Fruit fly (Drosophila melanogaster) whole organism, embryonic: ENCODE measurements around the gene brm.
A peak's percentile ranks its signal among the peaks of the same experiment; 100 is the strongest.

ENCODE experiments used
- Atf6 ChIP-seq: fragments of 200-800 bp; sonication (Bioruptor generic); IDR thresholded peaks from 2 replicates; pipeline ENCODE4 v1.3.6; 2022; ENCODE audit warnings: missing biosample characterization, missing genetic modification characterization
- Blimp-1 ChIP-seq: fragments of 200-800 bp; sonication (Bioruptor generic); optimal IDR thresholded peaks from 3 replicates; lab custom pipeline; 2018; ENCODE audit warnings: missing biosample characterization, missing genetic modification characterization, mild to moderate bottlenecking, moderate library complexity, missing genetic modification reagents
- CG11504 ChIP-seq: fragments of 200-800 bp; sonication (Bioruptor generic); optimal IDR thresholded peaks from 3 replicates; lab custom pipeline; 2019; ENCODE audit warnings: missing biosample characterization, mild to moderate bottlenecking, missing genetic modification characterization, moderate library complexity
- CG12659 ChIP-seq: fragments of 200-800 bp; sonication (Bioruptor generic); optimal IDR thresholded peaks from 3 replicates; lab custom pipeline; 2017; ENCODE audit warnings: mild to moderate bottlenecking, missing biosample characterization, missing genetic modification reagents, missing genetic modification characterization
- CG13123 ChIP-seq: fragments of 200-800 bp; sonication (Bioruptor generic); optimal IDR thresholded peaks from 2 replicates; lab custom pipeline; 2016; ENCODE audit warnings: missing biosample characterization, missing genetic modification characterization
- CG14050 ChIP-seq: fragments of 200-800 bp; sonication (Bioruptor generic); IDR thresholded peaks from 3 replicates; pipeline ENCODE4 v1.3.6; 2022; ENCODE audit warnings: missing biosample characterization, missing genetic modification characterization
- CG1603 ChIP-seq: fragments of 200-800 bp; sonication (Bioruptor generic); optimal IDR thresholded peaks from 2 replicates; lab custom pipeline; 2019; ENCODE audit warnings: missing biosample characterization, mild to moderate bottlenecking, missing genetic modification characterization, moderate library complexity
- CG17359 ChIP-seq: fragments of 200-800 bp; sonication (Bioruptor generic); optimal IDR thresholded peaks from 3 replicates; lab custom pipeline; 2018; ENCODE audit warnings: missing biosample characterization, mild to moderate bottlenecking, missing genetic modification characterization, moderate library complexity
- CG2678 ChIP-seq: fragments of 200-800 bp; sonication (Bioruptor generic); optimal IDR thresholded peaks from 3 replicates; lab custom pipeline; 2019; ENCODE audit warnings: missing biosample characterization, mild to moderate bottlenecking, missing genetic modification characterization, moderate library complexity
- CG4730 ChIP-seq: fragments of 200-800 bp; sonication (Bioruptor generic); IDR thresholded peaks from 2 replicates; pipeline ENCODE4 v1.3.6; 2022; ENCODE audit warnings: missing biosample characterization, missing genetic modification characterization
- CG5245 ChIP-seq: fragments of 200-800 bp; sonication (Bioruptor generic); optimal IDR thresholded peaks from 3 replicates; lab custom pipeline; 2016; ENCODE audit warnings: missing biosample characterization, missing genetic modification characterization
- CG6689 ChIP-seq: fragments of 200-800 bp; sonication (Bioruptor generic); IDR thresholded peaks from 2 replicates; pipeline ENCODE4 v1.3.6; 2022; ENCODE audit warnings: missing biosample characterization, missing genetic modification characterization
- CG7556 ChIP-seq: fragments of 200-800 bp; sonication (Bioruptor generic); optimal IDR thresholded peaks from 2 replicates; lab custom pipeline; 2017; ENCODE audit warnings: missing biosample characterization, mild to moderate bottlenecking, missing genetic modification characterization
- CG8290 ChIP-seq, 3 experiments: fragments of 200-800 bp; sonication (Bioruptor generic); optimal IDR thresholded peaks; 2 replicates each; lab custom pipeline; 2016 to 2019; ENCODE audit warnings: missing biosample characterization in 3 of 3, missing genetic modification characterization in 3 of 3, mild to moderate bottlenecking in 2 of 3, moderate library complexity in 1 of 3
- CG8388 ChIP-seq: fragments of 200-800 bp; sonication (Bioruptor generic); optimal IDR thresholded peaks from 2 replicates; lab custom pipeline; 2019; ENCODE audit warnings: missing biosample characterization, mild to moderate bottlenecking, missing genetic modification characterization, moderate library complexity
- CG9437 ChIP-seq: fragments of 200-800 bp; sonication (Bioruptor generic); optimal IDR thresholded peaks from 2 replicates; lab custom pipeline; 2018; ENCODE audit warnings: missing biosample characterization, mild to moderate bottlenecking, missing genetic modification characterization
- CG9817 ChIP-seq: fragments of 200-800 bp; sonication (Bioruptor generic); optimal IDR thresholded peaks from 2 replicates; lab custom pipeline; 2018; ENCODE audit warnings: missing biosample characterization, mild to moderate bottlenecking, missing genetic modification characterization, moderate library complexity
- CG9876 ChIP-seq: fragments of 200-800 bp; sonication (Bioruptor generic); optimal IDR thresholded peaks from 2 replicates; lab custom pipeline; 2016; ENCODE audit warnings: missing biosample characterization, missing genetic modification characterization
- D19B ChIP-seq: fragments of 200-800 bp; sonication (Bioruptor generic); optimal IDR thresholded peaks from 2 replicates; lab custom pipeline; 2017; ENCODE audit warnings: missing biosample characterization, mild to moderate bottlenecking, missing genetic modification characterization
- Ets65A ChIP-seq: fragments of 200-800 bp; sonication (Bioruptor generic); peaks from one replicate; lab custom pipeline; 2016; ENCODE audit warnings: missing biosample characterization, missing genetic modification characterization
- HLHmδ ChIP-seq: fragments of 200-800 bp; sonication (Bioruptor generic); optimal IDR thresholded peaks from 2 replicates; lab custom pipeline; 2018; ENCODE audit warnings: missing biosample characterization, mild to moderate bottlenecking, missing genetic modification characterization, moderate library complexity
- Hr3 ChIP-seq: fragments of 200-800 bp; sonication (Bioruptor generic); optimal IDR thresholded peaks from 3 replicates; lab custom pipeline; 2016; ENCODE audit warnings: missing biosample characterization, missing genetic modification characterization
- Med ChIP-seq: fragments of 200-800 bp; sonication (Bioruptor generic); peaks from one replicate; lab custom pipeline; 2016; ENCODE audit warnings: missing biosample characterization, missing genetic modification characterization, mild to moderate bottlenecking, inconsistent platforms, moderate library complexity
- Mes4 ChIP-seq: fragments of 200-800 bp; sonication (Bioruptor generic); optimal IDR thresholded peaks from 2 replicates; lab custom pipeline; 2016; ENCODE audit warnings: missing biosample characterization, missing genetic modification characterization
- Mrtf ChIP-seq: fragments of 200-800 bp; sonication (Bioruptor generic); IDR thresholded peaks from 3 replicates; pipeline ENCODE4 v1.3.6; 2022; ENCODE audit warnings: missing biosample characterization, missing genetic modification characterization
- Sox100B ChIP-seq: fragments of 200-800 bp; sonication (Bioruptor generic); optimal IDR thresholded peaks from 3 replicates; lab custom pipeline; 2018; ENCODE audit warnings: missing biosample characterization, mild to moderate bottlenecking, missing genetic modification characterization
- Sox102F ChIP-seq: fragments of 200-800 bp; sonication (Bioruptor generic); optimal IDR thresholded peaks from 2 replicates; lab custom pipeline; 2018; ENCODE audit warnings: missing biosample characterization, mild to moderate bottlenecking, missing genetic modification characterization, moderate library complexity
- al ChIP-seq: fragments of 200-800 bp; sonication (Bioruptor generic); IDR thresholded peaks from 2 replicates; pipeline ENCODE4 v1.3.6; 2022; ENCODE audit warnings: missing biosample characterization, missing genetic modification characterization
- bcd ChIP-seq: fragments of 200-800 bp; sonication (Bioruptor generic); optimal IDR thresholded peaks from 2 replicates; lab custom pipeline; 2017; ENCODE audit warnings: missing biosample characterization, mild to moderate bottlenecking, missing genetic modification characterization
- bsh ChIP-seq, 2 experiments: fragments of 200-800 bp; sonication (Bioruptor generic); optimal IDR thresholded peaks; 2 replicates each; lab custom pipeline; 2017 to 2018; ENCODE audit warnings: mild to moderate bottlenecking in 2 of 2, missing biosample characterization in 2 of 2, missing genetic modification characterization in 2 of 2, moderate library complexity in 1 of 2
- cato ChIP-seq: fragments of 200-800 bp; sonication (Bioruptor generic); optimal IDR thresholded peaks from 2 replicates; lab custom pipeline; 2016; ENCODE audit warnings: missing biosample characterization, missing genetic modification characterization, borderline replicate concordance
- ci ChIP-seq: fragments of 200-800 bp; sonication (Bioruptor generic); IDR thresholded peaks from 3 replicates; pipeline ENCODE4 v1.3.6; 2022; ENCODE audit warnings: missing biosample characterization, missing genetic modification characterization
- dpn ChIP-seq, 2 experiments: fragments of 200-800 bp; sonication (Bioruptor generic); optimal IDR thresholded peaks; 3 replicates each; lab custom pipeline; 2016; ENCODE audit warnings: missing biosample characterization in 2 of 2, missing genetic modification characterization in 2 of 2
- ems ChIP-seq: fragments of 200-800 bp; sonication (Bioruptor generic); optimal IDR thresholded peaks from 3 replicates; lab custom pipeline; 2016; ENCODE audit warnings: missing biosample characterization, missing genetic modification characterization
- eve ChIP-seq, 2 experiments: fragments of >200 bp; optimal IDR thresholded peaks; 2 replicates each; lab custom pipeline; 2017; ENCODE audit warnings: missing biosample characterization in 2 of 2, missing genetic modification characterization in 2 of 2
- gce ChIP-seq: fragments of 200-800 bp; sonication (Bioruptor generic); IDR thresholded peaks from 3 replicates; pipeline ENCODE4 v1.3.6; 2022; ENCODE audit warnings: missing biosample characterization, missing genetic modification characterization
- gsb ChIP-seq: fragments of 200-800 bp; sonication (Bioruptor generic); IDR thresholded peaks from 2 replicates; pipeline ENCODE4 v1.3.6; 2022; ENCODE audit warnings: missing biosample characterization, missing genetic modification characterization
- gt ChIP-seq: fragments of 200-800 bp; sonication (Bioruptor generic); IDR thresholded peaks from 2 replicates; pipeline ENCODE4 v1.3.6; 2022; ENCODE audit warnings: missing biosample characterization, missing genetic modification characterization
- jigr1 ChIP-seq: fragments of 200-800 bp; sonication (Bioruptor generic); IDR thresholded peaks from 3 replicates; pipeline ENCODE4 v1.3.6; 2022; ENCODE audit warnings: missing biosample characterization, missing genetic modification characterization
- nau ChIP-seq: fragments of 200-800 bp; sonication (Bioruptor generic); optimal IDR thresholded peaks from 3 replicates; lab custom pipeline; 2017; ENCODE audit warnings: missing biosample characterization, mild to moderate bottlenecking, missing genetic modification characterization, missing genetic modification reagents
- nmo ChIP-seq: fragments of 200-800 bp; sonication (Bioruptor generic); optimal IDR thresholded peaks from 2 replicates; lab custom pipeline; 2018; ENCODE audit warnings: missing biosample characterization, mild to moderate bottlenecking, missing genetic modification characterization, moderate library complexity
- onecut ChIP-seq: fragments of 200-800 bp; sonication (Bioruptor generic); IDR thresholded peaks from 2 replicates; pipeline ENCODE4 v1.3.6; 2022; ENCODE audit warnings: missing biosample characterization, missing genetic modification characterization
- org-1 ChIP-seq: fragments of 200-800 bp; sonication (Bioruptor generic); optimal IDR thresholded peaks from 2 replicates; lab custom pipeline; 2017; ENCODE audit warnings: missing biosample characterization, missing genetic modification characterization
- phol ChIP-seq: fragments of 200-800 bp; sonication (Bioruptor generic); optimal IDR thresholded peaks from 3 replicates; lab custom pipeline; 2018; ENCODE audit warnings: missing biosample characterization, mild to moderate bottlenecking, missing genetic modification characterization, moderate library complexity
- run ChIP-seq: fragments of 200-800 bp; sonication (Bioruptor generic); optimal IDR thresholded peaks from 3 replicates; lab custom pipeline; 2018; ENCODE audit warnings: missing biosample characterization, mild to moderate bottlenecking, missing genetic modification characterization
- salm ChIP-seq: fragments of 200-800 bp; sonication (Bioruptor generic); optimal IDR thresholded peaks from 2 replicates; lab custom pipeline; 2018; ENCODE audit warnings: missing biosample characterization, mild to moderate bottlenecking, missing genetic modification characterization
- tin ChIP-seq: fragments of 200-800 bp; sonication (Bioruptor generic); optimal IDR thresholded peaks from 3 replicates; lab custom pipeline; 2016; ENCODE audit warnings: missing biosample characterization, missing genetic modification characterization
- ttk ChIP-seq: fragments of 200-800 bp; sonication (Bioruptor generic); IDR thresholded peaks from 2 replicates; pipeline ENCODE4 v2.1.2; 2022; ENCODE audit warnings: missing biosample characterization, missing genetic modification characterization
- wdn ChIP-seq: fragments of 200-800 bp; sonication (Bioruptor generic); IDR thresholded peaks from 2 replicates; pipeline ENCODE4 v1.3.6; 2022; ENCODE audit warnings: missing biosample characterization, missing genetic modification characterization
- zfh1 ChIP-seq: fragments of 200-800 bp; sonication (Bioruptor generic); IDR thresholded peaks from 3 replicates; pipeline ENCODE4 v1.3.6; 2022; ENCODE audit warnings: missing biosample characterization, missing genetic modification characterization

brm gene

dm6 chr3L:15940823-15941222 lies 41.8 kb downstream of the brm start (continued):
- TF ChIP-seq Blimp-1 (GFP tag; lab: Kevin White, UChicago), result peak; percentile 83
- TF ChIP-seq Sox102F (GFP tag; lab: Kevin White, UChicago), result peak; percentile 91
- TF ChIP-seq gce (GFP tag; lab: Robert Waterston, UW), result peak; percentile 55; the same call in 1 of the 3 replicates
- peak; percentile 16 for TF ChIP-seq CG7556 (GFP tag; lab: Kevin White, UChicago)
- peak; percentile 48; the same call in 1 of the 2 replicates for TF ChIP-seq gt
- TF ChIP-seq zfh1, result peak; percentile 77; the same call in 2 of the 3 replicates
- peak; percentile 41 for TF ChIP-seq CG9437 (GFP tag; lab: Kevin White, UChicago)
- no peak for TF ChIP-seq D19B (GFP tag; lab: Kevin White, UChicago)
- peak; percentile 80 for TF ChIP-seq nmo (GFP tag; lab: Kevin White, UChicago)
- peak; percentile 40; the same call in 1 of the 2 replicates for TF ChIP-seq Atf6 (GFP tag; lab: Robert Waterston, UW)
- TF ChIP-seq run (tag; lab: Kevin White, UChicago), result peak; percentile 13
- TF ChIP-seq onecut (GFP tag; lab: Robert Waterston, UW), result peak; percentile 36; the same call in 1 of the 2 replicates
- TF ChIP-seq CG1603 (tag; lab: Kevin White, UChicago), result peak; percentile 30
- peak; percentile 43 for TF ChIP-seq CG9817 (tag; lab: Kevin White, UChicago)
- TF ChIP-seq ci, result peak; percentile 93
- peak; percentile 52 for TF ChIP-seq ems (GFP tag; lab: Kevin White, UChicago)
- TF ChIP-seq CG17359 (tag; lab: Kevin White, UChicago), result peak; percentile 90
- TF ChIP-seq bsh (GFP tag; optimal IDR thresholded peaks at IDR 0.05; lab: Kevin White, UChicago), result peak in 1 of 2 experiments; percentile 80
- 0 out of 2 replicates have a peak, but pooled peaks have one; percentile 35 for TF ChIP-seq gsb (GFP tag; lab: Robert Waterston, UW)
- no peak for TF ChIP-seq CG9876 (GFP tag; lab: Kevin White, UChicago)
- peak; percentile 50; the same call in 1 of the 3 replicates for TF ChIP-seq Mrtf (GFP tag; lab: Robert Waterston, UW)
- peak; percentile 31 for TF ChIP-seq cato (GFP tag; lab: Kevin White, UChicago)
- TF ChIP-seq phol (tag; lab: Kevin White, UChicago), result peak; percentile 48
- TF ChIP-seq CG11504, result peak; percentile 76
- no peak for TF ChIP-seq jigr1 (GFP tag; lab: Robert Waterston, UW)
- TF ChIP-seq dpn (GFP tag; optimal IDR thresholded peaks at IDR 0.05; lab: Kevin White, UChicago), result peak; percentile 41 to 61
- peak; percentile 38 for TF ChIP-seq CG12659 (GFP tag; lab: Kevin White, UChicago)
- TF ChIP-seq Sox100B, result peak; percentile 77
- TF ChIP-seq Mes4 (GFP tag; lab: Kevin White, UChicago), result peak; percentile 35
- peak; percentile 61 for TF ChIP-seq bcd
- TF ChIP-seq al (GFP tag; lab: Robert Waterston, UW), result 0 out of 2 replicates have a peak, but pooled peaks have one; percentile 19
- TF ChIP-seq CG2678 (tag; lab: Kevin White, UChicago), result peak; percentile 53
- peak; percentile 53 for TF ChIP-seq nau
- no peak for TF ChIP-seq CG8290 (GFP tag; optimal IDR thresholded peaks at IDR 0.05; lab: Kevin White, UChicago)
- TF ChIP-seq CG8290 (tag; optimal IDR thresholded peaks at IDR 0.05; lab: Kevin White, UChicago), result no peak
- TF ChIP-seq tin (GFP tag; lab: Kevin White, UChicago), result peak; percentile 70
- no peak for TF ChIP-seq CG14050 (GFP tag; lab: Robert Waterston, UW)
- TF ChIP-seq HLHmδ (GFP tag; lab: Kevin White, UChicago), result no peak
- peak; percentile 37 for TF ChIP-seq org-1 (GFP tag; lab: Kevin White, UChicago)
- peak; percentile 1 for TF ChIP-seq CG13123 (GFP tag; lab: Kevin White, UChicago)
- TF ChIP-seq CG5245 (GFP tag; lab: Kevin White, UChicago), result peak; percentile 68
- TF ChIP-seq eve (GFP tag; optimal IDR thresholded peaks at IDR 0.05; lab: Kevin White, UChicago), result peak in 1 of 2 experiments; percentile 26
- peak; percentile 0 for TF ChIP-seq salm (tag; lab: Kevin White, UChicago)
- peak; percentile 88 for TF ChIP-seq Med (GFP tag; lab: Kevin White, UChicago)
- TF ChIP-seq Hr3, result peak; percentile 63
- TF ChIP-seq Ets65A, result peak; percentile 94
- no peak for TF ChIP-seq wdn (GFP tag; lab: Robert Waterston, UW)
- TF ChIP-seq CG6689 (GFP tag; lab: Robert Waterston, UW), result peak; percentile 67
- TF ChIP-seq CG8388 (GFP tag; lab: Kevin White, UChicago), result peak; percentile 62
- peak; percentile 36; the same call in 1 of the 2 replicates for TF ChIP-seq CG4730 (GFP tag; lab: Robert Waterston, UW)
- TF ChIP-seq ttk, result peak; percentile 59
